Fruit fly (Drosophila melanogaster): ENCODE measurements around the gene gammaSnap2.

dm6 chr3R:10112195-10112594 is 9.0 kb downstream of the gammaSnap2 start, which contains the start of gene CAH7:
- TF ChIP-seq h (optimal IDR thresholded peaks at IDR 0.05) (no peak), psq (optimal IDR thresholded peaks at IDR 0.05) (no peak)

All from Kc167 (cell line).